Worm (Caenorhabditis elegans) whole organism, midembryonic: ENCODE data around the gene nhr-7.

Source experiments
- klf-2 ChIP-seq: fragments of 200-800 bp; sonication (Bioruptor generic); conservative IDR thresholded peaks from 2 replicates; pipeline ENCODE4 v1.3.6; 2022; ENCODE audit warnings: missing genetic modification reagents, missing genetic modification characterization, missing compliant biosample characterization
- med-1 ChIP-seq: sonication (generic microtip); optimal IDR thresholded peaks from 2 replicates; lab custom pipeline; 2017; ENCODE audit warnings: missing genetic modification characterization, mild to moderate bottlenecking, missing compliant biosample characterization, antibody characterized with exemption, missing genetic modification reagents; ENCODE audit not compliant: insufficient read depth
- tab-1 ChIP-seq: fragments of 200-800 bp; sonication (Bioruptor generic); IDR thresholded peaks from 2 replicates; pipeline ENCODE4 v1.3.6; 2022; ENCODE audit warnings: missing genetic modification characterization, missing compliant biosample characterization
- ztf-29 ChIP-seq: fragments of 200-800 bp; sonication (Bioruptor generic); IDR thresholded peaks from 2 replicates; pipeline ENCODE4 v1.3.6; 2022; ENCODE audit warnings: missing genetic modification reagents, missing genetic modification characterization, missing compliant biosample characterization

- TF ChIP-seq med-1 (GFP tag; lab: Kevin White, UChicago) = no peak
- no peak for TF ChIP-seq klf-2 (GFP tag; lab: Robert Waterston, UW)
- no peak for TF ChIP-seq tab-1
- no peak for TF ChIP-seq ztf-29 (GFP tag; lab: Robert Waterston, UW)
Observed at ce11 chrIV:11298154-11299086, 27.3 kb upstream of the nhr-7 start, which contains the start of the genes B0035.15 and dnj-1.
